Worm (Caenorhabditis elegans): Measurements from ENCODE around the gene tag-30.

tag-30 gene

DNA sequence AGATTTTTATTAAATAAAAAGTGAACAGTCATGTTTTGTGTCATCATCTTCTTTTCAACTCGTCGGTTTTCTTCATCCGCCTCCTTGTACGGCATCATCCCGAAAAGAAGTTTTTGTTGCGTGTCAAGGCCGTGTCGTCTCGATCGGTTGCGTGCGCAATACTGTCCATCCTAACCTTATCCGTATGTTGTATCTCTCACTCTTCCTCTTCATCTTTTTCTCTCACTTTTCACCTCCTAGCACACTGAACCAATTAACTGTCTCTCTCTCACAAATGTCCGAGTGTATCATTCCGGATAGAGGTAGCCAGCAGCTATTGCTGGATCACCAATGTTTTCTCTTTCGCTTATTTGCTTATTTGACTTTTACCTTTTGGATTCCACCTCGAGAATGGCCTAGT is 28.5 kb upstream of the tag-30 start:
- TF ChIP-seq ceh-45 (GFP tag; IDR thresholded peaks at IDR 0.05) (no peak), ref-2 (tag; optimal IDR thresholded peaks at IDR 0.05) (no peak), npax-4 (tag; optimal IDR thresholded peaks at IDR 0.05) (no peak), lin-11 (tag; optimal IDR thresholded peaks at IDR 0.05) (no peak), sdc-2 (tag; optimal IDR thresholded peaks at IDR 0.05) (no peak), zip-5 (tag; optimal IDR thresholded peaks at IDR 0.05) (no peak), ceh-19 (GFP tag; optimal IDR thresholded peaks at IDR 0.05) (no peak), dve-1 (tag; optimal IDR thresholded peaks at IDR 0.05) (no peak), nhr-11 (tag; optimal IDR thresholded peaks at IDR 0.05) (no peak), elt-2 (tag; optimal IDR thresholded peaks at IDR 0.05) (no peak), ceh-6 (GFP tag; optimal IDR thresholded peaks at IDR 0.05) (no peak), gmeb-2 (tag; optimal IDR thresholded peaks at IDR 0.05) (no peak), ceh-2 (tag; optimal IDR thresholded peaks at IDR 0.05) (no peak), C08G9.2 (tag; optimal IDR thresholded peaks at IDR 0.05) (no peak), ttx-3 (tag; optimal IDR thresholded peaks at IDR 0.05) (no peak), lim-6 (tag; optimal IDR thresholded peaks at IDR 0.05) (no peak), hlh-15 (tag; optimal IDR thresholded peaks at IDR 0.05) (no peak)

DNA sequence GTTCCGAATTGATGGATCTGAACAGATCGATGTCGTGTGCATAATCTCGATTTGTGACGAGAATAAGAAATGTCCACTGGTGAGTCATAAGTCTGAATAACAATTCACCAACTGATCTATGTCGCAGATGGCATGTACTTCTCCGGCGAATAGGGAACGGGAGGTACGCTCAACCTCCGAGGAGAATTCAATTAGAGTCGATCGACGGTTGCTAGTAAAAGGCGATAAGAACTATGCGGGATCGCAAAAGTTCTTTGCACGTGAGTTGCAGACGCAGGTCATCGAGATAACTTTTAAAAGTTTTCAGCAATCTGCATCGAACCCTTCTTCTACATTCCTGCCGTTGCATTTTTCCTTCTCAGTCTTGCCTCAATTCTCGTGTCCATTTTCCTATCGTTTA is 27.6 kb upstream of the tag-30 start:
- TF ChIP-seq ztf-16 (tag; optimal IDR thresholded peaks at IDR 0.05) = no peak
- no peak for TF ChIP-seq ceh-24 (tag; optimal IDR thresholded peaks at IDR 0.05)
- TF ChIP-seq K09A11.1 (tag; optimal IDR thresholded peaks at IDR 0.05; ENCODE audit: insufficient read depth) = no peak
- TF ChIP-seq hlh-13 (GFP tag; optimal IDR thresholded peaks at IDR 0.05) = no peak
- no peak for TF ChIP-seq ceh-22 (tag; optimal IDR thresholded peaks at IDR 0.05)
- no peak for TF ChIP-seq ahr-1 (tag; optimal IDR thresholded peaks at IDR 0.05)
- TF ChIP-seq ceh-2 (tag; optimal IDR thresholded peaks at IDR 0.05) = no peak

ce11 chrIV:11878249-11878648 is 23.3 kb upstream of the tag-30 start, which contains the start of gene cutl-27:
Gene cutl-27, plus strand, starts transcription at chrIV:11878549.
- TF ChIP-seq che-1 (tag; optimal IDR thresholded peaks at IDR 0.05) (no peak), hlh-30 (tag; optimal IDR thresholded peaks at IDR 0.05; ENCODE audit: insufficient read depth) (no peak), tbx-2 (tag; optimal IDR thresholded peaks at IDR 0.05) (no peak), dve-1 (tag; optimal IDR thresholded peaks at IDR 0.05) (no peak), pros-1 (tag; optimal IDR thresholded peaks at IDR 0.05) (no peak), npax-4 (tag; optimal IDR thresholded peaks at IDR 0.05) (no peak), rnt-1 (tag; optimal IDR thresholded peaks at IDR 0.05) (no peak), ceh-6 (GFP tag; optimal IDR thresholded peaks at IDR 0.05) (no peak), ceh-22 (tag; optimal IDR thresholded peaks at IDR 0.05) (no peak), nhr-232 (tag; optimal IDR thresholded peaks at IDR 0.05) (no peak), pha-4 (tag; optimal IDR thresholded peaks at IDR 0.05) (no peak), T23F11.4 (GFP tag; optimal IDR thresholded peaks at IDR 0.05) (no peak), nfya-1 (tag; optimal IDR thresholded peaks at IDR 0.05) (no peak), gmeb-2 (tag; optimal IDR thresholded peaks at IDR 0.05) (no peak), nhr-11 (tag; optimal IDR thresholded peaks at IDR 0.05) (no peak), sox-4 (tag; optimal IDR thresholded peaks at IDR 0.05) (no peak)

DNA sequence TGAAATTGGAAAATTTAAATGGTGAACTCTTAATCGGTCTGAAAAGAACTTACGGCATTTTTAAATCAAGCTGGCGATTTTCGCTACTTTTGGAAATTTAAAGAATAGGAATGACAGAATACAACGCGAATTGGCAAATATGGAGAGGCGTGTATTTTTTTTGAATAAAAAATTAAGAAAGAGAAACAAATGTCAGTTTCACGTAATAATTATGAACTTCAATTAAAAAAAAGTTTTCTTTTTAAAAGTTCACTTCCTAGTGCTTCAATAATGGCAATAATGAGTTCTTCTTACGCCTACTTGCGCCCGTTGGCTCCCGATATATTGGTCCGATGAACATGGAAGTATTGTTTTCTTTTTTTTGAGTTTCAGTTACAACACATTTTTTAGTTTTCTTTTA is 22.7 kb upstream of the tag-30 start, which contains the start of gene pph-2:
Gene pph-2 (minus strand): TSS at position 101 of the 400 bp plus-strand sequence.
- TF ChIP-seq unc-55 (GFP tag; optimal IDR thresholded peaks at IDR 0.05) = no peak
- no peak for TF ChIP-seq dmd-4 (tag; optimal IDR thresholded peaks at IDR 0.05; ENCODE audit: borderline replicate concordance)
- no peak for TF ChIP-seq hlh-8 (tag; optimal IDR thresholded peaks at IDR 0.05)
- no peak for TF ChIP-seq ceh-34 (tag; optimal IDR thresholded peaks at IDR 0.05)
- TF ChIP-seq ceh-30 (tag; optimal IDR thresholded peaks at IDR 0.05) = no peak
- no peak for TF ChIP-seq ref-2 (tag; optimal IDR thresholded peaks at IDR 0.05)
- no peak for TF ChIP-seq pha-4 (tag; optimal IDR thresholded peaks at IDR 0.05)
- no peak for TF ChIP-seq unc-3 (GFP tag; conservative IDR thresholded peaks at IDR 0.05)
- no peak for TF ChIP-seq unc-3 (tag; optimal IDR thresholded peaks at IDR 0.05)
- TF ChIP-seq nhr-232 (tag; optimal IDR thresholded peaks at IDR 0.05) = no peak
- TF ChIP-seq T23F11.4 (GFP tag; optimal IDR thresholded peaks at IDR 0.05) = no peak
- no peak for TF ChIP-seq sdc-2 (tag; optimal IDR thresholded peaks at IDR 0.05)
- no peak for TF ChIP-seq F13H6.1 (tag; optimal IDR thresholded peaks at IDR 0.05)
- TF ChIP-seq hlh-30 (tag; optimal IDR thresholded peaks at IDR 0.05; ENCODE audit: insufficient read depth) = no peak
- no peak for TF ChIP-seq ceh-48 (tag; optimal IDR thresholded peaks at IDR 0.05)
- TF ChIP-seq fax-1 (tag; optimal IDR thresholded peaks at IDR 0.05) = no peak
